Fruit fly (Drosophila melanogaster): Measurements from ENCODE around the gene CG3744.

CG3744 gene

DNA sequence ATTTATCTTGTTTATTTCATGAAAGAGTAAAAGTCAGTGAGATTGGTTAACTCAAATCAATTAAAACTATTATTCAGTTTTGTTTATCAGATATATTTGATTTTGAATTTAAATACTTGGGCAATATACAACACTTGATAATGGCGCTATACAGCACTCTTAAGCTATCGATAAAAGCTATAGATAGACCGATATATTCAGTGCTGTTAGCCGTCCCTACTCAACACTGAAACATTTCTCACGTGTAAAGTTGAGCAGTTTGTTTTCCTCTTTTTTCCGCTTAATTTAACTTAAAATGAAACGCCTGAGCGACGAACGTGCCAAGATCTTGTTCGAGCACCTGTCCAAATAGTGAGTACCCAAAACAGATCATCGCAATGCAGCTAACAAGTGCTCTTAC, 26.0 kb downstream of the CG3744 start, which contains the start of gene CG7006 (continued):
- TF ChIP-seq HmgD (GFP tag; optimal IDR thresholded peaks at IDR 0.05): peak; percentile 76
- peak; percentile 86 for TF ChIP-seq ken (GFP tag; IDR thresholded peaks at IDR 0.05)
- TF ChIP-seq gfzf (GFP tag; optimal IDR thresholded peaks at IDR 0.05): peak; percentile 41
- no peak for TF ChIP-seq CG17912 (GFP tag; optimal IDR thresholded peaks at IDR 0.05)
- TF ChIP-seq CG17328 (GFP tag; IDR thresholded peaks at IDR 0.05): peak; percentile 14; the same call in 1 of the 2 replicates
- peak; percentile 99 for TF ChIP-seq Ets65A (GFP tag)
- TF ChIP-seq Asciz (GFP tag; optimal IDR thresholded peaks at IDR 0.05): no peak
- TF ChIP-seq Eip74EF (GFP tag; optimal IDR thresholded peaks at IDR 0.05): no peak
- peak; percentile 80 for TF ChIP-seq CG30403 (GFP tag; optimal IDR thresholded peaks at IDR 0.05)
- no peak for TF ChIP-seq ATbp (GFP tag; optimal IDR thresholded peaks at IDR 0.05)
- peak; percentile 48 for TF ChIP-seq CG18476 (GFP tag; optimal IDR thresholded peaks at IDR 0.05)
- TF ChIP-seq CG2889 (GFP tag; IDR thresholded peaks at IDR 0.05): no peak
- peak; percentile 58 for TF ChIP-seq repo (GFP tag; optimal IDR thresholded peaks at IDR 0.05)
- TF ChIP-seq her (GFP tag; optimal IDR thresholded peaks at IDR 0.05): peak; percentile 75
- TF ChIP-seq CG11560 (tag; IDR thresholded peaks at IDR 0.05): peak; percentile 60; the same call in 2 of the 3 replicates
- no peak for TF ChIP-seq CG8281 (tag; optimal IDR thresholded peaks at IDR 0.05)
- TF ChIP-seq lilli (GFP tag; optimal IDR thresholded peaks at IDR 0.05): peak; percentile 84
- peak; percentile 48 for TF ChIP-seq Atf3 (GFP tag; optimal IDR thresholded peaks at IDR 0.05)
- no peak for TF ChIP-seq dan (GFP tag; IDR thresholded peaks at IDR 0.05)
- no peak for TF ChIP-seq ftz-f1 (GFP tag; optimal IDR thresholded peaks at IDR 0.05)
- TF ChIP-seq CG31441 (GFP tag; IDR thresholded peaks at IDR 0.05): no peak; the same call in 1 of the 2 replicates
- peak; percentile 55 for TF ChIP-seq trh (GFP tag; optimal IDR thresholded peaks at IDR 0.05)
- peak; percentile 69 for TF ChIP-seq inv (GFP tag; IDR thresholded peaks at IDR 0.05; ENCODE audit: partially characterized antibody)
- TF ChIP-seq gem (tag; optimal IDR thresholded peaks at IDR 0.05): no peak
- no peak for TF ChIP-seq CG30020 (tag; optimal IDR thresholded peaks at IDR 0.05)
- TF ChIP-seq CG11093 (GFP tag; IDR thresholded peaks at IDR 0.05): no peak
- peak; percentile 78 for TF ChIP-seq ind (GFP tag; optimal IDR thresholded peaks at IDR 0.05)
- TF ChIP-seq danr (GFP tag; IDR thresholded peaks at IDR 0.05): no peak
- TF ChIP-seq CG7745 (tag; optimal IDR thresholded peaks at IDR 0.05): no peak
- no peak for TF ChIP-seq corto (GFP tag; optimal IDR thresholded peaks at IDR 0.05)
- TF ChIP-seq Bteb2 (GFP tag; optimal IDR thresholded peaks at IDR 0.05): peak; percentile 81
- TF ChIP-seq Antp (GFP tag; optimal IDR thresholded peaks at IDR 0.05): peak; percentile 78
- TF ChIP-seq Dip3 (GFP tag; optimal IDR thresholded peaks at IDR 0.05): peak; percentile 75
- TF ChIP-seq Lpt (GFP tag; optimal IDR thresholded peaks at IDR 0.05): no peak
- TF ChIP-seq CG11695 (GFP tag; IDR thresholded peaks at IDR 0.05): no peak
- TF ChIP-seq shn (GFP tag; optimal IDR thresholded peaks at IDR 0.05): peak; percentile 82
- no peak for TF ChIP-seq PHDP (tag; optimal IDR thresholded peaks at IDR 0.05)
- no peak for TF ChIP-seq CG6683 (GFP tag; optimal IDR thresholded peaks at IDR 0.05)
- no peak for TF ChIP-seq Mrtf (GFP tag; IDR thresholded peaks at IDR 0.05)
- TF ChIP-seq lmd (GFP tag; IDR thresholded peaks at IDR 0.05): peak; percentile 68; the same call in 1 of the 2 replicates
- TF ChIP-seq CG11504 (tag; optimal IDR thresholded peaks at IDR 0.05): no peak
- no peak for TF ChIP-seq gcm (GFP tag; optimal IDR thresholded peaks at IDR 0.05)
- TF ChIP-seq CG18599 (GFP tag; optimal IDR thresholded peaks at IDR 0.05): no peak
- peak; percentile 35 for TF ChIP-seq Six4 (GFP tag; optimal IDR thresholded peaks at IDR 0.05)
- peak; percentile 96 for TF ChIP-seq CG3847 (GFP tag; IDR thresholded peaks at IDR 0.05)
- peak; percentile 70 for TF ChIP-seq cwo (GFP tag; optimal IDR thresholded peaks at IDR 0.05)
- peak; percentile 10 for TF ChIP-seq Elba2 (GFP tag; optimal IDR thresholded peaks at IDR 0.05)
- TF ChIP-seq hbn (GFP tag; IDR thresholded peaks at IDR 0.05; ENCODE audit: partially characterized antibody): peak; percentile 77
- no peak for TF ChIP-seq CG6765 (GFP tag; optimal IDR thresholded peaks at IDR 0.05)
- TF ChIP-seq slbo (GFP tag; IDR thresholded peaks at IDR 0.05): peak; percentile 92
- TF ChIP-seq E2f2 (GFP tag; IDR thresholded peaks at IDR 0.05): peak; percentile 96

Measured in whole organism, embryonic.